Fruit fly (Drosophila melanogaster) whole organism, embryonic: Measurements from ENCODE around the gene CG32066.
A peak's percentile ranks its signal among the peaks of the same experiment; 100 is the strongest.

Source experiments
- BtbVII ChIP-seq: fragments of 200-800 bp; sonication (Bioruptor generic); optimal IDR thresholded peaks from 3 replicates; lab custom pipeline; 2017; ENCODE audit warnings: missing biosample characterization, mild to moderate bottlenecking, missing genetic modification characterization
- Bteb2 ChIP-seq: fragments of 200-800 bp; sonication (Bioruptor generic); optimal IDR thresholded peaks from 2 replicates; lab custom pipeline; 2016; ENCODE audit warnings: missing biosample characterization, missing genetic modification characterization
- CG1024 ChIP-seq: fragments of 200-800 bp; sonication (Bioruptor generic); IDR thresholded peaks from 2 replicates; pipeline ENCODE4 v1.3.6; 2022; ENCODE audit warnings: missing biosample characterization, missing genetic modification characterization
- CG10366 ChIP-seq: fragments of 200-800 bp; sonication (Bioruptor generic); IDR thresholded peaks from 2 replicates; pipeline ENCODE4 v1.3.6; 2022; ENCODE audit warnings: missing biosample characterization, missing genetic modification characterization
- CG11247 ChIP-seq: fragments of 200-800 bp; sonication (Bioruptor generic); IDR thresholded peaks from 2 replicates; pipeline ENCODE4 v1.3.6; 2022; ENCODE audit warnings: missing biosample characterization, missing genetic modification characterization
- CG11695 ChIP-seq: fragments of 200-800 bp; sonication (Bioruptor generic); IDR thresholded peaks from 3 replicates; pipeline ENCODE4 v1.3.6; 2022; ENCODE audit warnings: missing biosample characterization, missing genetic modification characterization
- CG12942 ChIP-seq: fragments of 200-800 bp; sonication (Bioruptor generic); optimal IDR thresholded peaks from 3 replicates; lab custom pipeline; 2016; ENCODE audit warnings: missing biosample characterization, missing genetic modification characterization
- CG13123 ChIP-seq: fragments of 200-800 bp; sonication (Bioruptor generic); optimal IDR thresholded peaks from 2 replicates; lab custom pipeline; 2016; ENCODE audit warnings: missing biosample characterization, missing genetic modification characterization
- CG14441 ChIP-seq: fragments of 200-800 bp; sonication (Bioruptor generic); IDR thresholded peaks from 2 replicates; pipeline ENCODE4 v1.3.6; 2022; ENCODE audit warnings: missing biosample characterization, missing genetic modification characterization
- CG14965 ChIP-seq: fragments of 200-800 bp; sonication (Bioruptor generic); optimal IDR thresholded peaks from 2 replicates; lab custom pipeline; 2016; ENCODE audit warnings: missing biosample characterization, missing genetic modification characterization, borderline replicate concordance
- CG15269 ChIP-seq: fragments of 200-800 bp; sonication (Bioruptor generic); optimal IDR thresholded peaks from 2 replicates; lab custom pipeline; 2018; ENCODE audit warnings: missing biosample characterization, mild to moderate bottlenecking, missing genetic modification characterization, moderate library complexity
- CG17328 ChIP-seq: fragments of 200-800 bp; sonication (Bioruptor generic); IDR thresholded peaks from 2 replicates; pipeline ENCODE4 v1.3.6; 2022; ENCODE audit warnings: missing biosample characterization, missing genetic modification characterization
- CG17829 ChIP-seq: fragments of 200-800 bp; optimal IDR thresholded peaks from 2 replicates; lab custom pipeline; 2019; ENCODE audit warnings: missing biosample characterization, mild to moderate bottlenecking, missing genetic modification characterization, moderate library complexity
- CG1832 ChIP-seq: fragments of 200-800 bp; sonication (Bioruptor generic); optimal IDR thresholded peaks from 2 replicates; lab custom pipeline; 2017; ENCODE audit warnings: missing biosample characterization, mild to moderate bottlenecking, missing genetic modification characterization, inconsistent platforms
- CG2116 ChIP-seq: fragments of 200-800 bp; sonication (Bioruptor generic); optimal IDR thresholded peaks from 3 replicates; lab custom pipeline; 2018; ENCODE audit warnings: missing biosample characterization, mild to moderate bottlenecking, missing genetic modification characterization
- CG2129 ChIP-seq: fragments of 200-800 bp; sonication (Bioruptor generic); IDR thresholded peaks from 2 replicates; pipeline ENCODE4 v1.3.6; 2022; ENCODE audit warnings: missing biosample characterization, missing genetic modification characterization; ENCODE audit not compliant: partially characterized antibody
- CG32532 ChIP-seq: fragments of 200-800 bp; sonication (Bioruptor generic); IDR thresholded peaks from 2 replicates; pipeline ENCODE4 v1.3.6; 2022; ENCODE audit warnings: missing biosample characterization, missing genetic modification characterization
- CG4282 ChIP-seq: fragments of 200-800 bp; sonication (Bioruptor generic); optimal IDR thresholded peaks from 2 replicates; lab custom pipeline; 2016; ENCODE audit warnings: missing biosample characterization, missing genetic modification characterization
- CG5245 ChIP-seq: fragments of 200-800 bp; sonication (Bioruptor generic); optimal IDR thresholded peaks from 3 replicates; lab custom pipeline; 2016; ENCODE audit warnings: missing biosample characterization, missing genetic modification characterization
- CG5953 ChIP-seq: fragments of 200-800 bp; sonication (Bioruptor generic); IDR thresholded peaks from 2 replicates; pipeline ENCODE4 v1.3.6; 2022; ENCODE audit warnings: missing biosample characterization, missing genetic modification characterization
- CG6654 ChIP-seq: fragments of 200-800 bp; sonication (Bioruptor generic); optimal IDR thresholded peaks from 2 replicates; lab custom pipeline; 2017; ENCODE audit warnings: missing biosample characterization, mild to moderate bottlenecking, missing genetic modification characterization
- CG9797 ChIP-seq: fragments of 200-800 bp; sonication (Bioruptor generic); optimal IDR thresholded peaks from 3 replicates; lab custom pipeline; 2018; ENCODE audit warnings: missing biosample characterization, mild to moderate bottlenecking, missing genetic modification characterization
- D ChIP-seq, 2 experiments: fragments of 200-800 bp in 1 of 2; fragments of >200 bp in 1 of 2; sonication (Bioruptor generic) in 1 of 2; optimal IDR thresholded peaks; 2 replicates in 1 of 2; 3 replicates in 1 of 2; lab custom pipeline; 2017; ENCODE audit warnings: mild to moderate bottlenecking in 1 of 2, missing biosample characterization in 1 of 2, missing genetic modification characterization in 1 of 2, missing genetic modification reagents in 1 of 2
- Fer2 ChIP-seq: fragments of 200-800 bp; sonication (Bioruptor generic); optimal IDR thresholded peaks from 2 replicates; lab custom pipeline; 2018; ENCODE audit warnings: missing biosample characterization, mild to moderate bottlenecking, missing genetic modification characterization, moderate library complexity
- Gsc ChIP-seq: fragments of 200-800 bp; sonication (Bioruptor generic); IDR thresholded peaks from 2 replicates; pipeline ENCODE4 v1.3.6; 2022; ENCODE audit warnings: missing biosample characterization, missing genetic modification characterization
- H15 ChIP-seq: fragments of 200-800 bp; sonication (Bioruptor generic); IDR thresholded peaks from 3 replicates; pipeline ENCODE4 v1.3.6; 2022; ENCODE audit warnings: missing biosample characterization, missing genetic modification characterization
- H2.0 ChIP-seq: fragments of 200-800 bp; sonication (Bioruptor generic); IDR thresholded peaks from 2 replicates; pipeline ENCODE4 v1.3.6; 2022; ENCODE audit warnings: missing biosample characterization, missing genetic modification characterization
- HmgZ ChIP-seq: fragments of 200-800 bp; sonication (Bioruptor generic); optimal IDR thresholded peaks from 2 replicates; lab custom pipeline; 2018; ENCODE audit warnings: missing biosample characterization, mild to moderate bottlenecking, missing genetic modification characterization
- NFAT ChIP-seq: fragments of 200-800 bp; sonication (Bioruptor generic); IDR thresholded peaks from 2 replicates; pipeline ENCODE4 v1.3.6; 2022; ENCODE audit warnings: missing biosample characterization, missing genetic modification characterization
- Rfx ChIP-seq: fragments of 200-800 bp; sonication (Bioruptor generic); IDR thresholded peaks from 2 replicates; pipeline ENCODE4 v1.3.6; 2022; ENCODE audit warnings: missing biosample characterization, missing genetic modification characterization
- Ssrp ChIP-seq: fragments of 200-800 bp; sonication (Bioruptor generic); optimal IDR thresholded peaks from 2 replicates; lab custom pipeline; 2018; ENCODE audit warnings: missing biosample characterization, mild to moderate bottlenecking, missing genetic modification characterization, moderate library complexity
- ac ChIP-seq: fragments of 200-800 bp; sonication (Bioruptor generic); optimal IDR thresholded peaks from 3 replicates; lab custom pipeline; 2017; ENCODE audit warnings: missing biosample characterization, mild to moderate bottlenecking, missing genetic modification characterization
- corto ChIP-seq: fragments of 200-800 bp; sonication (Bioruptor generic); optimal IDR thresholded peaks from 2 replicates; lab custom pipeline; 2016; ENCODE audit warnings: missing biosample characterization, mild to moderate bottlenecking, missing genetic modification characterization, moderate library complexity
- dmrt99B ChIP-seq: fragments of 200-800 bp; sonication (Bioruptor generic); optimal IDR thresholded peaks from 2 replicates; lab custom pipeline; 2018; ENCODE audit warnings: missing biosample characterization, mild to moderate bottlenecking, missing genetic modification characterization, moderate library complexity
- fd102C ChIP-seq: fragments of 200-800 bp; sonication (Bioruptor generic); optimal IDR thresholded peaks from 2 replicates; lab custom pipeline; 2018; ENCODE audit warnings: missing biosample characterization, mild to moderate bottlenecking, missing genetic modification characterization, moderate library complexity
- kni ChIP-seq: fragments of 200-800 bp; sonication (Bioruptor generic); optimal IDR thresholded peaks from 3 replicates; lab custom pipeline; 2017; ENCODE audit warnings: mild to moderate bottlenecking, missing biosample characterization, missing genetic modification reagents, missing genetic modification characterization
- knrl ChIP-seq: fragments of 200-800 bp; sonication (Bioruptor generic); IDR thresholded peaks from 3 replicates; pipeline ENCODE4 v1.3.6; 2022; ENCODE audit warnings: missing biosample characterization, missing genetic modification characterization; ENCODE audit not compliant: partially characterized antibody
- luna ChIP-seq: fragments of 200-800 bp; sonication (Bioruptor generic); optimal IDR thresholded peaks from 2 replicates; lab custom pipeline; 2016; ENCODE audit warnings: missing biosample characterization, missing genetic modification characterization
- mirr ChIP-seq: fragments of 200-800 bp; sonication (Bioruptor generic); optimal IDR thresholded peaks from 3 replicates; lab custom pipeline; 2018; ENCODE audit warnings: missing biosample characterization, mild to moderate bottlenecking, missing genetic modification characterization
- nerfin-2 ChIP-seq: fragments of 200-800 bp; sonication (Bioruptor generic); IDR thresholded peaks from 2 replicates; pipeline ENCODE4 v1.3.6; 2022; ENCODE audit warnings: missing biosample characterization, missing genetic modification characterization; ENCODE audit not compliant: partially characterized antibody
- pb ChIP-seq: fragments of 200-800 bp; sonication (Bioruptor generic); optimal IDR thresholded peaks from 3 replicates; lab custom pipeline; 2016; ENCODE audit warnings: missing biosample characterization, missing genetic modification characterization
- pita ChIP-seq: fragments of 200-800 bp; sonication (Bioruptor generic); optimal IDR thresholded peaks from 2 replicates; lab custom pipeline; 2017; ENCODE audit warnings: missing biosample characterization, mild to moderate bottlenecking, missing genetic modification characterization
- pzg ChIP-seq: fragments of 200-800 bp; sonication (Bioruptor generic); optimal IDR thresholded peaks from 3 replicates; lab custom pipeline; 2018; ENCODE audit warnings: missing biosample characterization, mild to moderate bottlenecking, missing genetic modification characterization, moderate library complexity
- schlank ChIP-seq: fragments of 200-800 bp; sonication (Bioruptor generic); optimal IDR thresholded peaks from 2 replicates; lab custom pipeline; 2018; ENCODE audit warnings: missing biosample characterization, mild to moderate bottlenecking, missing genetic modification characterization
- ssp ChIP-seq: fragments of 200-800 bp; sonication (Bioruptor generic); IDR thresholded peaks from 2 replicates; pipeline ENCODE4 v1.3.6; 2022; ENCODE audit warnings: missing biosample characterization, missing genetic modification characterization
- tup ChIP-seq: fragments of 200-800 bp; sonication (Bioruptor generic); optimal IDR thresholded peaks from 2 replicates; lab custom pipeline; 2016; ENCODE audit warnings: missing biosample characterization, mild to moderate bottlenecking, missing genetic modification characterization, moderate library complexity
- vfl ChIP-seq: fragments of 200-800 bp; sonication (Bioruptor generic); optimal IDR thresholded peaks from 2 replicates; lab custom pipeline; 2016; ENCODE audit warnings: missing biosample characterization, missing genetic modification characterization
- zen2 ChIP-seq: fragments of 200-800 bp; sonication (Bioruptor generic); IDR thresholded peaks from 3 replicates; pipeline ENCODE4 v1.3.6; 2022; ENCODE audit warnings: missing biosample characterization, missing genetic modification characterization; ENCODE audit not compliant: partially characterized antibody

Gene CG32066

dm6 chr3L:10665433-10666150 lies 4.8 kb upstream of the CG32066 start (continued):
- TF ChIP-seq CG11247 (GFP tag; lab: Robert Waterston, UW) (no peak; the same call in none of the 2 replicates), CG32532 (GFP tag; lab: Robert Waterston, UW) (peak; percentile 91), CG5245 (GFP tag; lab: Kevin White, UChicago) (peak; percentile 88), H2.0 (peak; percentile 88), Ssrp (tag; lab: Kevin White, UChicago) (peak; percentile 98), zen2 (GFP tag; lab: Robert Waterston, UW) (no peak), schlank (tag; lab: Kevin White, UChicago) (peak; percentile 84), dmrt99B (peak; percentile 99), luna (GFP tag; lab: Kevin White, UChicago) (peak; percentile 54), ac (GFP tag; lab: Kevin White, UChicago) (peak; percentile 97), pzg (no peak), pita (GFP tag; lab: Kevin White, UChicago) (no peak), fd102C (GFP tag; lab: Kevin White, UChicago) (peak; percentile 90), CG13123 (GFP tag; lab: Kevin White, UChicago) (peak; percentile 92), nerfin-2 (GFP tag; lab: Robert Waterston, UW) (no peak), CG14441 (GFP tag; lab: Robert Waterston, UW) (peak; percentile 85), CG15269 (tag; lab: Kevin White, UChicago) (peak; percentile 98), Gsc (GFP tag; lab: Robert Waterston, UW) (no peak), mirr (GFP tag; lab: Kevin White, UChicago) (peak; percentile 79), CG2116 (GFP tag; lab: Kevin White, UChicago) (peak; percentile 87), NFAT (GFP tag; lab: Robert Waterston, UW) (peak; percentile 45; the same call in 1 of the 2 replicates), D (optimal IDR thresholded peaks at IDR 0.05; lab: Kevin White, UChicago) (no peak), D (GFP tag; optimal IDR thresholded peaks at IDR 0.05; lab: Kevin White, UChicago) (peak; percentile 98), CG12942 (GFP tag; lab: Kevin White, UChicago) (peak; percentile 89), knrl (GFP tag; lab: Robert Waterston, UW) (no peak), CG1024 (peak; percentile 65), CG17328 (GFP tag; lab: Robert Waterston, UW) (peak; percentile 90), CG4282 (peak; percentile 19), Bteb2 (peak; percentile 86), CG14965 (GFP tag; lab: Kevin White, UChicago) (peak; percentile 9), Fer2 (tag; lab: Kevin White, UChicago) (peak; percentile 94), corto (GFP tag; lab: Kevin White, UChicago) (peak; percentile 94), CG6654 (GFP tag; lab: Kevin White, UChicago) (peak; percentile 82), CG9797 (GFP tag; lab: Kevin White, UChicago) (peak; percentile 29), vfl (GFP tag; lab: Kevin White, UChicago) (peak; percentile 83), BtbVII (peak; percentile 95), Rfx (peak; percentile 89), CG5953 (GFP tag; lab: Robert Waterston, UW) (peak; percentile 65), ssp (GFP tag; lab: Robert Waterston, UW) (peak; percentile 78), pb (GFP tag; lab: Kevin White, UChicago) (peak; percentile 87), kni (GFP tag; lab: Kevin White, UChicago) (peak; percentile 98), H15 (peak; percentile 84; the same call in 1 of the 3 replicates), CG2129 (GFP tag; lab: Robert Waterston, UW) (no peak), CG17829 (peak; percentile 99), HmgZ (tag; lab: Kevin White, UChicago) (peak; percentile 97), CG11695 (GFP tag; lab: Robert Waterston, UW) (peak; percentile 97), CG1832 (GFP tag; lab: Kevin White, UChicago) (no peak), tup (peak; percentile 70), CG10366 (peak; percentile 89; the same call in 1 of the 2 replicates)
